Fruit fly (Drosophila melanogaster) whole organism, prepupa: ENCODE data around the gene CG11878.

ENCODE experiments used
- Blimp-1 ChIP-seq: fragments of 200-800 bp; sonication (Bioruptor generic); optimal IDR thresholded peaks from 3 replicates; lab custom pipeline; 2017; ENCODE audit warnings: missing biosample characterization, missing genetic modification characterization, mild to moderate bottlenecking, moderate library complexity, missing genetic modification reagents
- CG6854 ChIP-seq: fragments of 200-800 bp; sonication (Bioruptor generic); optimal IDR thresholded peaks from 2 replicates; lab custom pipeline; 2017; ENCODE audit warnings: missing biosample characterization, mild to moderate bottlenecking, missing genetic modification characterization
- achi ChIP-seq: fragments of 200-800 bp; sonication (Bioruptor generic); optimal IDR thresholded peaks from 3 replicates; lab custom pipeline; 2016; ENCODE audit warnings: missing biosample characterization, missing genetic modification characterization

dm6 chr3R:25320051-25320705 lies 46.5 kb downstream of the CG11878 start, which contains the start of gene CG10560:
- TF ChIP-seq CG6854 (GFP tag; lab: Kevin White, UChicago) (no peak), Blimp-1 (GFP tag; lab: Kevin White, UChicago) (no peak), achi (GFP tag; lab: Kevin White, UChicago) (no peak)
